Worm (Caenorhabditis elegans): ENCODE results near the gene unc-9.
A peak's percentile ranks its signal among the peaks of the same experiment; 100 is the strongest.

Gene unc-9

DNA sequence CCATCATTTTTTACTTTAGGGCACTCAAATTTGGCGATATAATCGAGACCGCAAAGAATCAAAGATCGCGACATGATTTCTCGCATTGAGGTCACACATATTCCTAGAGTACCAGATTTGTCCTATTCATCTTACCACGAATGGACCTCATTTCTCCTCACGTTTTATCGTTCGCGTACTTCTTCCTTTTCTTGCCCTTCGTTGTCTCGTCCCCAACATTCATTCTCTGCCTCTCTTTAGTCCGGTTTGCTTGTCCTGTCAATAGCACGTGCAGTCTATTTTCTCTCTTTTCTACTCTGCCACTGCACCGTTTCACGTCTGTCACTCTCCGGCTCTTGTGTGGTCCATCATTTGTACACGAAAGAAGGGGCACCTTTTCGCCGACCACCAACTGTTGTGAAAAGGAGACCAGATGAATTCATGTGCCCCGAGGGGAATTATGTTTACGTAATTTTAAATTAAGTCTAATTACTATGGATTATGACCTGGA lies 49.8 kb downstream of the unc-9 start (continued):
- TF ChIP-seq ceh-44 (GFP tag; IDR thresholded peaks at IDR 0.05) (no peak), D1046.2 (GFP tag; IDR thresholded peaks at IDR 0.05) (no peak), lin-15B (tag; optimal IDR thresholded peaks at IDR 0.05) (no peak), F10B5.3 (tag; optimal IDR thresholded peaks at IDR 0.05) (no peak), lin-29 (GFP tag; IDR thresholded peaks at IDR 0.05) (no peak), fkh-10 (GFP tag; optimal IDR thresholded peaks at IDR 0.05) (no peak), lin-38 (GFP tag; IDR thresholded peaks at IDR 0.05) (no peak), unc-130 (GFP tag; optimal IDR thresholded peaks at IDR 0.05) (no peak), Y48G9A.11 (GFP tag; IDR thresholded peaks at IDR 0.05) (no peak), dmd-6 (GFP tag; IDR thresholded peaks at IDR 0.05) (peak; percentile 74), T26A8.4 (GFP tag; IDR thresholded peaks at IDR 0.05) (peak; percentile 52), nhr-237 (tag; optimal IDR thresholded peaks at IDR 0.05) (no peak), zag-1 (tag; optimal IDR thresholded peaks at IDR 0.05) (no peak), ZK337.2 (GFP tag; IDR thresholded peaks at IDR 0.05) (no peak), egl-27 (tag; optimal IDR thresholded peaks at IDR 0.05) (no peak), daf-8 (GFP tag; IDR thresholded peaks at IDR 0.05) (no peak), ceh-62 (tag; optimal IDR thresholded peaks at IDR 0.05) (no peak), php-3 (GFP tag; IDR thresholded peaks at IDR 0.05) (no peak), nhr-76 (tag; optimal IDR thresholded peaks at IDR 0.05) (no peak), dve-1 (tag; optimal IDR thresholded peaks at IDR 0.05; ENCODE audit: insufficient read depth) (peak; percentile 35), gei-8 (GFP tag; optimal IDR thresholded peaks at IDR 0.05) (no peak), mxl-3 (GFP tag; optimal IDR thresholded peaks at IDR 0.05) (peak; percentile 86), nhr-111 (GFP tag; optimal IDR thresholded peaks at IDR 0.05) (no peak), mxl-2 (GFP tag; conservative IDR thresholded peaks at IDR 0.05) (no peak), jun-1 (tag; optimal IDR thresholded peaks at IDR 0.05) (no peak), set-16 (GFP tag; IDR thresholded peaks at IDR 0.05) (no peak), F44E2.7 (GFP tag; IDR thresholded peaks at IDR 0.05) (no peak), lin-39 (tag; optimal IDR thresholded peaks at IDR 0.05) (no peak), pqm-1 (tag; optimal IDR thresholded peaks at IDR 0.05) (no peak), dpl-1 (GFP tag; optimal IDR thresholded peaks at IDR 0.05) (no peak), nhr-41 (GFP tag; IDR thresholded peaks at IDR 0.05) (no peak), hmg-1.1 (GFP tag; IDR thresholded peaks at IDR 0.05) (peak; percentile 70), skn-1 (tag; optimal IDR thresholded peaks at IDR 0.05) (no peak), egl-43 (GFP tag; IDR thresholded peaks at IDR 0.05) (no peak), zip-11 (GFP tag; IDR thresholded peaks at IDR 0.05) (no peak), vab-7 (GFP tag; IDR thresholded peaks at IDR 0.05) (no peak), spr-1 (tag; optimal IDR thresholded peaks at IDR 0.05) (no peak), nhr-25 (tag; optimal IDR thresholded peaks at IDR 0.05; ENCODE audit: borderline replicate concordance, insufficient read depth) (no peak)

- TF ChIP-seq pha-4 (GFP tag; IDR thresholded peaks at IDR 0.05) (no peak), pha-4 (tag; optimal IDR thresholded peaks at IDR 0.05) (no peak), ces-1 (GFP tag; optimal IDR thresholded peaks at IDR 0.05) (no peak), sdz-12 (GFP tag; optimal IDR thresholded peaks at IDR 0.05) (no peak), hlh-30 (tag; optimal IDR thresholded peaks at IDR 0.05; ENCODE audit: insufficient read depth) (peak; percentile 28), nhr-41 (GFP tag; IDR thresholded peaks at IDR 0.05) (no peak), Y48G9A.11 (GFP tag; IDR thresholded peaks at IDR 0.05) (no peak), ceh-82 (tag; optimal IDR thresholded peaks at IDR 0.05) (no peak), unc-130 (GFP tag; optimal IDR thresholded peaks at IDR 0.05) (no peak), skn-1 (tag; optimal IDR thresholded peaks at IDR 0.05) (no peak), zip-11 (GFP tag; IDR thresholded peaks at IDR 0.05) (no peak), mxl-3 (GFP tag; optimal IDR thresholded peaks at IDR 0.05) (peak; percentile 23), jun-1 (tag; optimal IDR thresholded peaks at IDR 0.05) (no peak), lin-39 (tag; optimal IDR thresholded peaks at IDR 0.05) (no peak), aha-1 (tag) (peak; percentile 58), unc-62 (GFP tag; optimal IDR thresholded peaks at IDR 0.05 in 1 of 2) (peak in 1 of 2 experiments; percentile 89), unc-62 (tag; optimal IDR thresholded peaks at IDR 0.05) (no peak), mep-1 (tag; optimal IDR thresholded peaks at IDR 0.05) (no peak), F49E8.2 (tag; optimal IDR thresholded peaks at IDR 0.05; ENCODE audit: borderline replicate concordance) (no peak), saeg-2 (GFP tag; IDR thresholded peaks at IDR 0.05) (no peak), mes-2 (tag; optimal IDR thresholded peaks at IDR 0.05; ENCODE audit: poor library complexity, severe bottlenecking) (peak; percentile 19), nhr-102 (tag; optimal IDR thresholded peaks at IDR 0.05) (no peak)
Measured at ce11 chrX:13251914-13252434, 50.4 kb downstream of the unc-9 start, which contains the start of gene nhr-32. TSS of gene nhr-32 (plus strand) at chrX:13251964.

Measured in whole organism, L4 larva.